Fruit fly (Drosophila melanogaster): ENCODE measurements around the gene CG15721.

The CG15721 gene

dm6 chrX:12925426-12926256 lies 44.9 kb upstream of the CG15721 start (continued):
- TF ChIP-seq Vsx1 (GFP tag; optimal IDR thresholded peaks at IDR 0.05) = no peak
- no peak for TF ChIP-seq CG31224 (GFP tag; IDR thresholded peaks at IDR 0.05)
- TF ChIP-seq Hmr (GFP tag; optimal IDR thresholded peaks at IDR 0.05) = peak; percentile 60
- no peak for TF ChIP-seq CG6791 (GFP tag; IDR thresholded peaks at IDR 0.05; ENCODE audit: partially characterized antibody)
- TF ChIP-seq B-H2 (GFP tag; optimal IDR thresholded peaks at IDR 0.05) = no peak
- no peak for TF ChIP-seq CG17568 (GFP tag; optimal IDR thresholded peaks at IDR 0.05)
- no peak for TF ChIP-seq rib (GFP tag; IDR thresholded peaks at IDR 0.05)
- TF ChIP-seq CG2199 (GFP tag; IDR thresholded peaks at IDR 0.05) = no peak; the same call in 2 of the 3 replicates
- TF ChIP-seq H15 (GFP tag; IDR thresholded peaks at IDR 0.05) = 0 out of 3 replicates have a peak, but pooled peaks have one; percentile 51
- TF ChIP-seq prd (optimal IDR thresholded peaks at IDR 0.05) = no peak
- peak; percentile 86 for TF ChIP-seq prd (GFP tag; IDR thresholded peaks at IDR 0.05)
- no peak for TF ChIP-seq Ravus (GFP tag; IDR thresholded peaks at IDR 0.05)
- TF ChIP-seq onecut (GFP tag; IDR thresholded peaks at IDR 0.05) = peak; percentile 70; the same call in 1 of the 2 replicates
- peak; percentile 61; the same call in 1 of the 2 replicates for TF ChIP-seq CG32532 (GFP tag; IDR thresholded peaks at IDR 0.05)
- peak; percentile 56 for TF ChIP-seq Atf6 (GFP tag; IDR thresholded peaks at IDR 0.05)
- TF ChIP-seq pb (GFP tag; optimal IDR thresholded peaks at IDR 0.05) = no peak
- peak; percentile 62 for TF ChIP-seq HHEX (GFP tag; optimal IDR thresholded peaks at IDR 0.05)
- peak; percentile 32 for TF ChIP-seq ind (GFP tag; optimal IDR thresholded peaks at IDR 0.05)
- TF ChIP-seq HmgZ (tag; optimal IDR thresholded peaks at IDR 0.05) = no peak
- TF ChIP-seq Tbp (GFP tag; optimal IDR thresholded peaks at IDR 0.05) = no peak
- no peak for TF ChIP-seq pnt (GFP tag; optimal IDR thresholded peaks at IDR 0.05)
- TF ChIP-seq ssp (GFP tag; IDR thresholded peaks at IDR 0.05) = peak; percentile 56
- TF ChIP-seq CG4730 (GFP tag; IDR thresholded peaks at IDR 0.05) = peak; percentile 51; the same call in 1 of the 2 replicates
- no peak for TF ChIP-seq CG2120 (GFP tag; optimal IDR thresholded peaks at IDR 0.05)
- peak; percentile 37 for TF ChIP-seq CG18619 (GFP tag; optimal IDR thresholded peaks at IDR 0.05)
- peak; percentile 38 for TF ChIP-seq CG4424 (GFP tag; optimal IDR thresholded peaks at IDR 0.05)
- no peak for TF ChIP-seq ato (GFP tag; IDR thresholded peaks at IDR 0.05; ENCODE audit: partially characterized antibody)
- no peak for TF ChIP-seq Opbp (GFP tag; IDR thresholded peaks at IDR 0.05; ENCODE audit: partially characterized antibody)
- TF ChIP-seq CG6175 (GFP tag; IDR thresholded peaks at IDR 0.05) = no peak
- no peak for TF ChIP-seq CG33213 (GFP tag; optimal IDR thresholded peaks at IDR 0.05)
- no peak for TF ChIP-seq Myb (GFP tag; optimal IDR thresholded peaks at IDR 0.05)
- no peak for TF ChIP-seq kah (GFP tag; optimal IDR thresholded peaks at IDR 0.05)
- 0 out of 2 replicates have a peak, but pooled peaks have one; percentile 22 for TF ChIP-seq Gsc (GFP tag; IDR thresholded peaks at IDR 0.05)
- TF ChIP-seq CG8478 (optimal IDR thresholded peaks at IDR 0.05) = no peak
- TF ChIP-seq CG15269 (tag; optimal IDR thresholded peaks at IDR 0.05) = peak; percentile 46
- TF ChIP-seq Nf-YA (GFP tag; IDR thresholded peaks at IDR 0.05) = peak; percentile 62
- TF ChIP-seq CG2712 (tag; optimal IDR thresholded peaks at IDR 0.05) = peak; percentile 74
- TF ChIP-seq tap (tag; optimal IDR thresholded peaks at IDR 0.05) = peak; percentile 46
- peak; percentile 55 for TF ChIP-seq CG8359 (GFP tag; optimal IDR thresholded peaks at IDR 0.05; ENCODE audit: borderline replicate concordance)
- TF ChIP-seq CG1233 (GFP tag; optimal IDR thresholded peaks at IDR 0.05) = peak; percentile 61
- TF ChIP-seq CG12236 (GFP tag; optimal IDR thresholded peaks at IDR 0.05) = no peak
- peak; percentile 40 for TF ChIP-seq trem (tag; optimal IDR thresholded peaks at IDR 0.05)
- TF ChIP-seq CG8281 (tag; optimal IDR thresholded peaks at IDR 0.05) = peak; percentile 47
- no peak for TF ChIP-seq knrl (GFP tag; IDR thresholded peaks at IDR 0.05; ENCODE audit: partially characterized antibody)
- TF ChIP-seq CG3847 (GFP tag; IDR thresholded peaks at IDR 0.05) = peak; percentile 46; the same call in 1 of the 2 replicates
- TF ChIP-seq unpg (GFP tag; optimal IDR thresholded peaks at IDR 0.05) = peak; percentile 22
- TF ChIP-seq CG16863 (GFP tag; optimal IDR thresholded peaks at IDR 0.05) = no peak
- TF ChIP-seq CG15601 (tag; optimal IDR thresholded peaks at IDR 0.05) = peak; percentile 78
- no peak for TF ChIP-seq Scr (GFP tag; IDR thresholded peaks at IDR 0.05; ENCODE audit: partially characterized antibody)
- TF ChIP-seq Atf-2 (GFP tag; optimal IDR thresholded peaks at IDR 0.05) = no peak
